Fruit fly (Drosophila melanogaster) whole organism, prepupa: ENCODE results near the gene NO66.
"Not testable (repeated sequence)": the region's sequence is repeated elsewhere in the genome, so short reads cannot be mapped to it uniquely, and the experiment has no call there.

ENCODE experiments used
- Blimp-1 ChIP-seq: fragments of 200-800 bp; sonication (Bioruptor generic); optimal IDR thresholded peaks from 3 replicates; lab custom pipeline; 2017; ENCODE audit warnings: missing biosample characterization, missing genetic modification characterization, mild to moderate bottlenecking, moderate library complexity, missing genetic modification reagents
- CG10631 ChIP-seq: fragments of 200-800 bp; sonication (Bioruptor generic); optimal IDR thresholded peaks from 2 replicates; lab custom pipeline; 2016; ENCODE audit warnings: missing biosample characterization, missing genetic modification characterization
- CG10669 ChIP-seq: fragments of 200-800 bp; sonication (Bioruptor generic); optimal IDR thresholded peaks from 3 replicates; lab custom pipeline; 2018; ENCODE audit warnings: missing biosample characterization, mild to moderate bottlenecking, missing genetic modification characterization, moderate library complexity
- CG11294 ChIP-seq: fragments of 200-800 bp; sonication (Bioruptor generic); IDR thresholded peaks from 2 replicates; pipeline ENCODE4 v1.3.6; 2022; ENCODE audit warnings: missing biosample characterization, missing genetic modification characterization
- CG11762 ChIP-seq: fragments of 200-800 bp; sonication (Bioruptor generic); optimal IDR thresholded peaks from 3 replicates; lab custom pipeline; 2016; ENCODE audit warnings: missing biosample characterization, missing genetic modification characterization; ENCODE audit not compliant: insufficient read depth
- CG11902 ChIP-seq: fragments of 200-800 bp; sonication (Bioruptor generic); optimal IDR thresholded peaks from 3 replicates; lab custom pipeline; 2016; ENCODE audit warnings: missing biosample characterization, missing genetic modification characterization
- CG3032 ChIP-seq: fragments of 200-800 bp; optimal IDR thresholded peaks from 2 replicates; lab custom pipeline; 2019; ENCODE audit warnings: missing biosample characterization, mild to moderate bottlenecking, missing genetic modification characterization, moderate library complexity
- CG32006 ChIP-seq: fragments of 200-800 bp; sonication (Bioruptor generic); optimal IDR thresholded peaks from 3 replicates; lab custom pipeline; 2017; ENCODE audit warnings: missing biosample characterization, mild to moderate bottlenecking, missing genetic modification characterization
- CG4318 ChIP-seq: fragments of 200-800 bp; sonication (Bioruptor generic); optimal IDR thresholded peaks from 3 replicates; lab custom pipeline; 2017; ENCODE audit warnings: missing biosample characterization, mild to moderate bottlenecking, missing genetic modification characterization
- CG6792 ChIP-seq: fragments of 200-800 bp; sonication (Bioruptor generic); optimal IDR thresholded peaks from 3 replicates; lab custom pipeline; 2016; ENCODE audit warnings: missing biosample characterization, missing genetic modification characterization
- CG6808 ChIP-seq: fragments of 200-800 bp; sonication (Bioruptor generic); optimal IDR thresholded peaks from 3 replicates; lab custom pipeline; 2017; ENCODE audit warnings: missing biosample characterization, missing genetic modification characterization, mild to moderate bottlenecking, moderate library complexity, missing genetic modification reagents
- CG6854 ChIP-seq: fragments of 200-800 bp; sonication (Bioruptor generic); optimal IDR thresholded peaks from 2 replicates; lab custom pipeline; 2017; ENCODE audit warnings: missing biosample characterization, mild to moderate bottlenecking, missing genetic modification characterization
- CG8119 ChIP-seq: fragments of 200-800 bp; sonication (Bioruptor generic); IDR thresholded peaks from 3 replicates; pipeline ENCODE4 v1.3.6; 2022; ENCODE audit warnings: missing biosample characterization, missing genetic modification characterization
- CG8632 ChIP-seq: fragments of 200-800 bp; sonication (Bioruptor generic); optimal IDR thresholded peaks from 3 replicates; lab custom pipeline; 2016; ENCODE audit warnings: missing biosample characterization, missing genetic modification characterization
- Eip75B ChIP-seq: fragments of 200-800 bp; sonication (Bioruptor generic); optimal IDR thresholded peaks from 3 replicates; lab custom pipeline; 2016; ENCODE audit warnings: missing biosample characterization, missing genetic modification characterization
- Eip78C ChIP-seq: fragments of 200-800 bp; sonication (Bioruptor generic); peaks from one replicate; lab custom pipeline; 2016; ENCODE audit warnings: missing biosample characterization, missing genetic modification characterization
- Ets21C ChIP-seq: fragments of 200-800 bp; sonication (Bioruptor generic); optimal IDR thresholded peaks from 3 replicates; lab custom pipeline; 2016; ENCODE audit warnings: missing biosample characterization, missing genetic modification characterization
- Ets96B ChIP-seq: fragments of 200-800 bp; optimal IDR thresholded peaks from 2 replicates; lab custom pipeline; 2019; ENCODE audit warnings: missing biosample characterization, mild to moderate bottlenecking, missing genetic modification characterization, moderate library complexity
- Hr38 ChIP-seq: sonication (Bioruptor generic); optimal IDR thresholded peaks from 2 replicates; lab custom pipeline; 2016; ENCODE audit warnings: missing biosample characterization, missing genetic modification characterization
- Smox ChIP-seq: fragments of 200-800 bp; sonication (Bioruptor generic); optimal IDR thresholded peaks from 3 replicates; lab custom pipeline; 2016; ENCODE audit warnings: missing biosample characterization, missing genetic modification characterization
- Sox102F ChIP-seq: fragments of 200-800 bp; sonication (Bioruptor generic); optimal IDR thresholded peaks from 2 replicates; lab custom pipeline; 2016; ENCODE audit warnings: missing biosample characterization, mild to moderate bottlenecking, missing genetic modification characterization
- Sox14 ChIP-seq: fragments of 200-800 bp; sonication (Bioruptor generic); optimal IDR thresholded peaks from 3 replicates; lab custom pipeline; 2016; ENCODE audit warnings: missing biosample characterization, missing genetic modification characterization
- achi ChIP-seq: fragments of 200-800 bp; sonication (Bioruptor generic); optimal IDR thresholded peaks from 3 replicates; lab custom pipeline; 2016; ENCODE audit warnings: missing biosample characterization, missing genetic modification characterization
- acj6 ChIP-seq: fragments of 200-800 bp; sonication (Bioruptor generic); optimal IDR thresholded peaks from 3 replicates; lab custom pipeline; 2016; ENCODE audit warnings: missing biosample characterization, missing genetic modification characterization
- dac ChIP-seq: fragments of 200-800 bp; sonication (Bioruptor generic); optimal IDR thresholded peaks from 2 replicates; lab custom pipeline; 2017; ENCODE audit warnings: missing biosample characterization, mild to moderate bottlenecking, missing genetic modification characterization
- esn ChIP-seq: fragments of 200-800 bp; sonication (Bioruptor generic); optimal IDR thresholded peaks from 2 replicates; lab custom pipeline; 2016; ENCODE audit warnings: missing biosample characterization, mild to moderate bottlenecking, missing genetic modification characterization, moderate library complexity
- net ChIP-seq: fragments of 200-800 bp; sonication (Bioruptor generic); optimal IDR thresholded peaks from 3 replicates; lab custom pipeline; 2016; ENCODE audit warnings: missing biosample characterization, missing genetic modification characterization
- pdm3 ChIP-seq: fragments of 200-800 bp; sonication (Bioruptor generic); optimal IDR thresholded peaks from 3 replicates; lab custom pipeline; 2016; ENCODE audit warnings: missing biosample characterization, missing genetic modification characterization
- salr ChIP-seq, 2 experiments: fragments of 200-800 bp; sonication (Bioruptor generic); optimal IDR thresholded peaks; 3 replicates each; lab custom pipeline; 2016 to 2018; ENCODE audit warnings: missing biosample characterization in 2 of 2, missing genetic modification characterization in 2 of 2, mild to moderate bottlenecking in 1 of 2
- spab ChIP-seq: fragments of 200-800 bp; sonication (Bioruptor generic); optimal IDR thresholded peaks from 2 replicates; lab custom pipeline; 2017; ENCODE audit warnings: missing biosample characterization, mild to moderate bottlenecking, missing genetic modification characterization, missing genetic modification reagents
- ss ChIP-seq, 2 experiments: fragments of 200-800 bp; sonication (Bioruptor generic); optimal IDR thresholded peaks; 2 replicates in 1 of 2; 3 replicates in 1 of 2; lab custom pipeline; 2017 to 2018; ENCODE audit warnings: mild to moderate bottlenecking in 2 of 2, missing biosample characterization in 2 of 2, missing genetic modification characterization in 2 of 2, moderate library complexity in 1 of 2
- svp ChIP-seq: fragments of 200-800 bp; sonication (Bioruptor generic); peaks from one replicate; lab custom pipeline; 2016; ENCODE audit warnings: missing biosample characterization, missing genetic modification characterization
- topi ChIP-seq: fragments of 200-800 bp; sonication (Bioruptor generic); optimal IDR thresholded peaks from 3 replicates; lab custom pipeline; 2016; ENCODE audit warnings: missing biosample characterization, missing genetic modification characterization
- vri ChIP-seq: fragments of 200-800 bp; sonication (Bioruptor generic); optimal IDR thresholded peaks from 3 replicates; lab custom pipeline; 2016; ENCODE audit warnings: missing biosample characterization, mild to moderate bottlenecking, missing genetic modification characterization

Gene NO66

dm6 chrX:4319240-4319639, at the start of gene NO66:
TSS of gene NO66 (plus strand) at chrX:4319438.
- TF ChIP-seq Ets96B; vri (GFP tag; lab: Kevin White, UChicago); CG11762 (GFP tag; lab: Kevin White, UChicago): not testable (repeated sequence)

dm6 chrX:4273499-4273898, 45.7 kb upstream of the NO66 start:
- TF ChIP-seq CG8632 (GFP tag; lab: Kevin White, UChicago) (no peak), Hr38 (no peak), pdm3 (GFP tag; lab: Kevin White, UChicago) (no peak), topi (GFP tag; lab: Kevin White, UChicago) (no peak), svp (GFP tag; lab: Kevin White, UChicago) (no peak), Eip78C (GFP tag; lab: Kevin White, UChicago) (no peak), CG11294 (GFP tag; lab: Robert Waterston, UW) (no peak), CG6808 (GFP tag; lab: Kevin White, UChicago) (no peak), Sox14 (GFP tag; lab: Kevin White, UChicago) (no peak), Blimp-1 (GFP tag; lab: Kevin White, UChicago) (no peak), CG6854 (no peak), Smox (GFP tag; lab: Kevin White, UChicago) (no peak), CG10669 (GFP tag; lab: Kevin White, UChicago) (no peak), CG6792 (GFP tag; lab: Kevin White, UChicago) (no peak), esn (GFP tag; lab: Kevin White, UChicago) (no peak), acj6 (no peak)

- TF ChIP-seq net (no peak), esn (GFP tag; lab: Kevin White, UChicago) (no peak), CG10631 (GFP tag; lab: Kevin White, UChicago) (no peak), svp (GFP tag; lab: Kevin White, UChicago) (no peak), Eip75B (GFP tag; lab: Kevin White, UChicago) (no peak), achi (no peak), CG6792 (GFP tag; lab: Kevin White, UChicago) (no peak), Sox14 (GFP tag; lab: Kevin White, UChicago) (no peak), CG11902 (GFP tag; lab: Kevin White, UChicago) (no peak), Sox102F (no peak)
These were observed 42.3 kb upstream of the NO66 start, which contains the start of gene CG15577 for dm6 chrX:4276900-4277299. TSS of gene CG15577 (minus strand) at chrX:4277000.

- TF ChIP-seq Hr38: no peak
- no peak for TF ChIP-seq Sox102F
- no peak for TF ChIP-seq Ets21C (GFP tag; lab: Kevin White, UChicago)
These were observed 41.4 kb upstream of the NO66 start, which contains the start of gene CG15578 for dm6 chrX:4277861-4278260. TSS of gene CG15578 (minus strand) at chrX:4277961.

- no peak for TF ChIP-seq CG32006 (GFP tag; lab: Kevin White, UChicago)
- no peak for TF ChIP-seq ss (GFP tag; optimal IDR thresholded peaks at IDR 0.05; lab: Kevin White, UChicago)
- no peak for TF ChIP-seq CG3032 (tag; lab: Kevin White, UChicago)
These were observed 38.5 kb upstream of the NO66 start for dm6 chrX:4280769-4281168.

- TF ChIP-seq salr (GFP tag; optimal IDR thresholded peaks at IDR 0.05; lab: Kevin White, UChicago) (no peak), topi (GFP tag; lab: Kevin White, UChicago) (no peak), CG4318 (GFP tag; lab: Kevin White, UChicago) (no peak), CG10631 (GFP tag; lab: Kevin White, UChicago) (no peak), CG6808 (GFP tag; lab: Kevin White, UChicago) (no peak), dac (GFP tag; lab: Kevin White, UChicago) (no peak), spab (no peak), achi (no peak), CG8119 (GFP tag; lab: Robert Waterston, UW) (no peak), CG8632 (GFP tag; lab: Kevin White, UChicago) (no peak)
These were observed 25.8 kb upstream of the NO66 start for dm6 chrX:4293418-4293817.
